Worm (Caenorhabditis elegans) whole organism, mixed stage, embryonic: ENCODE data around the gene K05F1.1.

ENCODE experiments used
- ces-1 ChIP-seq: fragments of 150-350 bp; optimal IDR thresholded peaks from 2 replicates; lab custom pipeline; 2014; ENCODE audit warnings: missing biosample characterization, missing genetic modification reagents, missing genetic modification characterization
- elt-3 ChIP-seq: fragments of 150-350 bp; optimal IDR thresholded peaks from 2 replicates; lab custom pipeline; 2014; ENCODE audit warnings: missing biosample characterization, missing genetic modification characterization
- ham-2 ChIP-seq: fragments of 200-800 bp; sonication (Bioruptor generic); optimal IDR thresholded peaks from 2 replicates; lab custom pipeline; 2018; ENCODE audit warnings: mild to moderate bottlenecking, missing genetic modification characterization, missing compliant biosample characterization
- nhr-2 ChIP-seq: fragments of 150-350 bp; optimal IDR thresholded peaks from 2 replicates; lab custom pipeline; 2014; ENCODE audit warnings: missing biosample characterization, missing genetic modification characterization
- nhr-28 ChIP-seq: fragments of 150-350 bp; optimal IDR thresholded peaks from 2 replicates; lab custom pipeline; 2014; ENCODE audit warnings: missing biosample characterization, missing genetic modification characterization
- nhr-76 ChIP-seq: sonication (generic microtip); optimal IDR thresholded peaks from 2 replicates; lab custom pipeline; 2017; ENCODE audit warnings: missing biosample characterization, missing genetic modification characterization
- pha-4 ChIP-seq: fragments of 150-350 bp; optimal IDR thresholded peaks from 2 replicates; lab custom pipeline; 2018; ENCODE audit warnings: missing biosample characterization, missing genetic modification reagents, missing genetic modification characterization
- snpc-4 ChIP-seq: fragments of 150-350 bp; optimal IDR thresholded peaks from 2 replicates; lab custom pipeline; 2014; ENCODE audit warnings: missing biosample characterization, missing genetic modification characterization
- unc-39 ChIP-seq: fragments of 150-350 bp; optimal IDR thresholded peaks from 2 replicates; lab custom pipeline; 2014; ENCODE audit warnings: missing biosample characterization, missing genetic modification characterization
- ztf-11 ChIP-seq: fragments of 150-350 bp; optimal IDR thresholded peaks from 2 replicates; lab custom pipeline; 2014; ENCODE audit warnings: missing biosample characterization, missing genetic modification characterization

DNA sequence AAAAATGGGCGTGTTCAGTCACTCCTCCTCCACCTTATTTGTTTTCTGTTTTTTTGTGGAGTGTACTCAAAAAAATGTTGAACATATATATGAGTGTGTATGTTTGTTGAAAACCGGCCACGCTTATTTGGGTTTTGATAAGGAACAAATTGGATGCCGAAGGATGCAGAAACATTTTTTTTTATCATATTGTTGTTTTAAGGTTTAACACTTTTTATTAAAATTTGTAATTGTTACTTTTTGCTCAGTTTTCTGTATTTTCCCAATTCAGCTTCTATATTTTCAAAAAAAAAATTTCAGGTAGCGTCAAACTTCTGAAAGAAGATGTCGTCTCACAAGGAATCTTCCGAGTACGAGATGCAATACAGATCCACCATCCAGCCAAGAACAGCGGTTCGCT, 35.9 kb upstream of the K05F1.1 start, which contains the start of gene ifb-1:
- TF ChIP-seq snpc-4 (tag; lab: Kevin White, UChicago) (no peak), nhr-2 (tag; lab: Kevin White, UChicago) (no peak), elt-3 (tag; lab: Kevin White, UChicago) (no peak), pha-4 (no peak), nhr-28 (tag; lab: Kevin White, UChicago) (no peak), ces-1 (GFP tag; lab: Kevin White, UChicago) (no peak), unc-39 (no peak), ham-2 (GFP tag; lab: Kevin White, UChicago) (no peak), ztf-11 (no peak), nhr-76 (no peak)
